Worm (Caenorhabditis elegans): ENCODE data around the gene W02H5.8.

- TF ChIP-seq him-1 (tag; optimal IDR thresholded peaks at IDR 0.05) (no peak), dao-5 (tag; optimal IDR thresholded peaks at IDR 0.05) (no peak), W03F9.2 (tag; optimal IDR thresholded peaks at IDR 0.05) (no peak)
These were observed 36.1 kb upstream of the W02H5.8 start for ce11 chrV:2688562-2688961.

Measured in whole organism, L4/young adult.